Worm (Caenorhabditis elegans) whole organism, dauer: Measurements from ENCODE around the gene Y49F6B.19.

Experiments used
- unc-62 ChIP-seq: sonication (generic microtip); optimal IDR thresholded peaks from 2 replicates; lab custom pipeline; 2017; ENCODE audit warnings: missing biosample characterization, missing genetic modification reagents, missing genetic modification characterization

The Y49F6B.19 gene

ce11 chrII:3512240-3512639, at the start of gene Y49F6B.19:
Y49F6B.19 (minus strand) TSS chrII:3512340.
- no peak for TF ChIP-seq unc-62 (GFP tag; lab: Kevin White, UChicago)

- no peak for TF ChIP-seq unc-62 (GFP tag; lab: Kevin White, UChicago)
Measured at ce11 chrII:3561561-3561960, 49.4 kb upstream of the Y49F6B.19 start, which contains the start of gene W10G11.2. W10G11.2 (minus strand) TSS chrII:3561661.

- TF ChIP-seq unc-62 (GFP tag; lab: Kevin White, UChicago) = no peak
Measured at ce11 chrII:3560592-3560991, 48.5 kb upstream of the Y49F6B.19 start, which contains the start of gene W10G11.1. W10G11.1 (minus strand) TSS chrII:3560692.

ce11 chrII:3557417-3557816, 45.3 kb upstream of the Y49F6B.19 start, which contains the start of gene lgc-45:
lgc-45 (plus strand) TSS chrII:3557472.
- TF ChIP-seq unc-62 (GFP tag; lab: Kevin White, UChicago) = no peak

ce11 chrII:3556584-3556983, 44.4 kb upstream of the Y49F6B.19 start:
- no peak for TF ChIP-seq unc-62 (GFP tag; lab: Kevin White, UChicago)

ce11 chrII:3555281-3555680, 43.1 kb upstream of the Y49F6B.19 start:
- TF ChIP-seq unc-62 (GFP tag; lab: Kevin White, UChicago) = no peak

- TF ChIP-seq unc-62 (GFP tag; lab: Kevin White, UChicago) = no peak
Measured at ce11 chrII:3554673-3555072, 42.5 kb upstream of the Y49F6B.19 start.

- no peak for TF ChIP-seq unc-62 (GFP tag; lab: Kevin White, UChicago)
Measured at ce11 chrII:3553453-3553852, 41.3 kb upstream of the Y49F6B.19 start, which contains the start of gene dnc-3. dnc-3 (plus strand) TSS chrII:3553724.

ce11 chrII:3550352-3550751, 38.2 kb upstream of the Y49F6B.19 start, which contains the start of gene W10G11.19:
W10G11.19 (plus strand) TSS chrII:3550652.
- no peak for TF ChIP-seq unc-62 (GFP tag; lab: Kevin White, UChicago)

ce11 chrII:3547282-3547681, 35.1 kb upstream of the Y49F6B.19 start:
- TF ChIP-seq unc-62 (GFP tag; lab: Kevin White, UChicago) = no peak

ce11 chrII:3546381-3546931, 34.3 kb upstream of the Y49F6B.19 start, which contains the start of gene apd-3:
apd-3 (minus strand) TSS chrII:3546431.
- no peak for TF ChIP-seq unc-62 (GFP tag; lab: Kevin White, UChicago)

ce11 chrII:3540151-3540550, 28.0 kb upstream of the Y49F6B.19 start:
- TF ChIP-seq unc-62 (GFP tag; lab: Kevin White, UChicago) = no peak

- TF ChIP-seq unc-62 (GFP tag; lab: Kevin White, UChicago) = no peak
Measured at ce11 chrII:3528256-3528655, 16.1 kb upstream of the Y49F6B.19 start, which contains the start of gene ncs-6. ncs-6 (minus strand) TSS chrII:3528516.

- TF ChIP-seq unc-62 (GFP tag; lab: Kevin White, UChicago) = no peak
Measured at ce11 chrII:3527460-3527859, 15.3 kb upstream of the Y49F6B.19 start.

ce11 chrII:3524097-3524496, 12.0 kb upstream of the Y49F6B.19 start, which contains the start of gene col-72:
col-72 (minus strand) TSS chrII:3524197.
- TF ChIP-seq unc-62 (GFP tag; lab: Kevin White, UChicago) = no peak

ce11 chrII:3520988-3521850, 9.1 kb upstream of the Y49F6B.19 start, which contains the start of gene W09G10.9:
W09G10.9 (plus strand) TSS chrII:3521800.
- no peak for TF ChIP-seq unc-62 (GFP tag; lab: Kevin White, UChicago)
